Fruit fly (Drosophila melanogaster) whole organism: ENCODE data around the gene CG2147.

Experiments
- CG8478 ChIP-seq: fragments of >200 bp; optimal IDR thresholded peaks from 2 replicates; lab custom pipeline; 2018; ENCODE audit warnings: inconsistent platforms
- Dll ChIP-seq: fragments of >200 bp; optimal IDR thresholded peaks from 2 replicates; lab custom pipeline; 2017
- EcR ChIP-seq, 2 experiments: fragments of >200 bp; optimal IDR thresholded peaks; 2 replicates each; lab custom pipeline; 2017; ENCODE audit warnings: missing biosample characterization in 2 of 2, missing genetic modification characterization in 2 of 2, missing genetic modification reagents in 2 of 2
- pan ChIP-seq: fragments of >200 bp; optimal IDR thresholded peaks from 2 replicates; lab custom pipeline; 2017
- psq ChIP-seq: fragments of >200 bp; optimal IDR thresholded peaks from 2 replicates; lab custom pipeline; 2017
- usp ChIP-seq: fragments of >200 bp; optimal IDR thresholded peaks from 2 replicates; lab custom pipeline; 2017; ENCODE audit warnings: missing biosample characterization, missing genetic modification characterization, mixed read lengths

CG2147 gene

DNA sequence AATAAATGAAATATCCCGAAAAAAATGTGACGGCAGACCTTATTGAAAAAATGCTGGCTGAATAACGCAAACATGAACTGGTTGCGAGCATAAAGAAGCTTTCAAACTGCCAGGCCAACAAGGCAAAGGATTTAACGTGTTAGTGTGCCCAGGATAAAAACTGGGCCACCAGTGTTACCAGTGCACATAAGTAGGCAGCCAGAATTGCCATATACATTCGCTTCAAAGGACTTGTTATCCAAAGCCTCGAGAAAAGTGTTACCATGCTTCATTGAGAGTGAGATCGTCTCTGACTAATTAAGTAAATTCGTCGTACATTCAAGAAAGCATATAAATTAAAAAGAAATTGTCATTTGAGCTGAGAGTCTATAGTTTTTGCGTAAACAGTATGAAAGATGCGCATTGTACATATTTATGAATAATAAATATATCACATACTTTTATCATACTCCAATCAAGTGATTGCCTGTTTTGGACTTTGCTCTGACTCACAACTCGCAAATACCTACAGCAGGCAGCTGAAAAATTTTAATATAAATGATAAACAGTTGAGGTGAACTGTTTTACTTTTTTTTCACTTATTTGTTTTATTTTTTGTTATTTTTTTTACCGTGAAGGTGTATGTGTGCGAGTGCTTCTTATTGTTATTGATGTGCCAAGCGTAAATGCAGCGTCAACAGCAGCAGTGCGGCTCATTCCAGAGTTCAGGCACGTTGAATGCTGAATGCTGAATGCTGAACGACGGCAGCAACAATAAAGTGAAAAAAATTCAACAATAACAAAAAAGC, 9.0 kb upstream of the CG2147 start:
- TF ChIP-seq CG8478 (lab: Kevin White, UChicago) (no peak), psq (no peak), usp (GFP tag; lab: Kevin White, UChicago) (no peak), EcR (GFP tag; optimal IDR thresholded peaks at IDR 0.05; lab: Kevin White, UChicago) (no peak), pan (no peak)

DNA sequence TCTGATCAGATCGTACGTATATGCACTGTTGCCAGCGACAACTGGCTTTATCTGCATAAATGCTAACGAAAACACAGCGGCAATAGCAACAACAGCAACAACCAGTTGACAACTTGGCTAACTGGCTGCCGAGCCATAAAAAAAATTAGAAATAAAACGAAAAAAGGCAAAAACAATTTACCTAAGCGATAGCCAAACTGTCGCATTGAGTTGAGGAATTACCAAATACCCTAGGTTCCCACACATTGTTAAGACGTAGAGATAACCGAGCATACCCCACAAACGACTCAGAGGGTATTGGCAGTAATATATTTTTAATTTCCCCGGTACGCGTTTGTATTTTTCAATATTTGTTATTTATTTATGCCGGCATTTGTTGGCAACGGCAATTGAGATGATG, 7.3 kb upstream of the CG2147 start:
- TF ChIP-seq usp (GFP tag; lab: Kevin White, UChicago) (no peak), CG8478 (lab: Kevin White, UChicago) (no peak), EcR (GFP tag; optimal IDR thresholded peaks at IDR 0.05; lab: Kevin White, UChicago) (no peak), psq (no peak)

DNA sequence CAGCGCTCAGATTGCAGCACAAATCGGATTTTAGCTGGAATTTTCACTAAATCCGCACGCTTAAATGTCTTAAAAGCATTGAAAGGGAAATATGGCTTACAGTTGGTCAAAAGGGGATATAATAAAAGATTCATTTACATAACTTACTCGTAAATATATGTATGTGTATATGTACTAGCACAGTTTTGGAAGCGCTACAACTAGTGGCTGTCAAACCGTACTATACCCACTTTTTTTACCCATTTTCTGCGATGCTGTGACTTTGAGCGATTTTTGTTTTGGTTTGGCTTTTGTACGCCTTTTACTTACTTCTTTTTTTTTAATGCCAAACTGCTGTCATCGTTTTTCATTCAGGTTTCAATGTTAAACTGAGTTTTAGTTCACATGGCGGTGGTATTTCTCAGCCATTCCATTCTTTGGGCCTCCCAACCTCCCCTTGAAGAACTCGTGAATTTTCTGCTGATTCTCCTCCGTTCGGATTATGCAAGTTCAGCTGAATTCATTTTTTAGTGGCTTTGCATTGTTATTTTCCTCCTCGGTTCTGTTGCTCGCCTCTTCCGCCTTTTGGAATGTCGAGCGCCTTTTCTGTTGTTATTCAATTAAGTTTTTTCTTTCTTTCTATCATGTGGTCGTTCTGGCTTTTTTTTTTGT, 6.4 kb upstream of the CG2147 start:
- no peak for TF ChIP-seq usp (GFP tag; lab: Kevin White, UChicago)
- no peak for TF ChIP-seq psq
- TF ChIP-seq Dll (lab: Kevin White, UChicago), result no peak
- TF ChIP-seq EcR (GFP tag; optimal IDR thresholded peaks at IDR 0.05; lab: Kevin White, UChicago), result no peak
- TF ChIP-seq pan, result no peak
- TF ChIP-seq CG8478 (lab: Kevin White, UChicago), result no peak

DNA sequence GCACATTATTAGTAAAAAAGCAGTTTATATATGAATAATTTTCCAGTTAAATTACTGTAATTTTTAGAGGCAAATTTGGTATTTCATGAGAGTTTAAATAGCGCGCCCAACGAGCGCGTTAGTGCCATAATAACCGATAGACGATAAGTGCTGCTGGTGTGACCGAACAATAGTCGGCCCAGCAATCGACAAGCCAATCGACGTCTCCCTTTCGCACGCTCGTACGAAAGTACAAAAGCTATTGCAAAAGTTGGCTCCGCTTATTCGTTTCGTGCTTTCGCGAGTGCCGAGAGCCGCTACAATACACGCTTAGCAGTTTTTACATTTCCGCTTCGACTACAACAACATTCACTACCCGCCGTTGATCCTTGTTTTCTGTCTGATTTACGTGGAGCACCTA, 1.8 kb downstream of the CG2147 start, which contains the start of gene Trxr1:
Gene Trxr1 (plus strand): TSS at position 231 of the 400 bp plus-strand sequence.
- TF ChIP-seq psq, result no peak
- no peak for TF ChIP-seq CG8478 (lab: Kevin White, UChicago)
- no peak for TF ChIP-seq Dll (lab: Kevin White, UChicago)
- no peak for TF ChIP-seq EcR (GFP tag; optimal IDR thresholded peaks at IDR 0.05; lab: Kevin White, UChicago)
- no peak for TF ChIP-seq pan
- TF ChIP-seq usp (GFP tag; lab: Kevin White, UChicago), result no peak

DNA sequence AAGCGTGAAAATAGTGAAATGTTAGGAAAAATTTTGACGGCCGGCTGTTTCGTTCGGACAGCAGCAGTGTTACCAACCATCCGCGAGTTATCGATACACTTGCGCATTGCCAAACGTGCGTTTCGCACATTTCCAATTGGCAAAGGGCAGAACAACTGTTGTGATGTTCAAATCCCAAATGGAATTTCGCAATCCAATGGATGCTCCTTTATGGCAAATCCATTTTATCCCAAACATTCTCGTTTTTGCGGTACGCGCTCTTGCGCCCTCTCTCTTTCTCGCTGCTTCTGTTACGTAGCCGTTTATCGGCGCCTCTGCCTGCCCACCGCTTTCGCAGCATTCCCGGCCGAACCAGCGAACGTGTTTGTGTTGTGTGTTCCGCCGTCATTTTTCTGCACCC, 2.8 kb downstream of the CG2147 start:
- TF ChIP-seq CG8478 (lab: Kevin White, UChicago) (no peak), EcR (GFP tag; optimal IDR thresholded peaks at IDR 0.05; lab: Kevin White, UChicago) (no peak), pan (no peak), psq (no peak), usp (GFP tag; lab: Kevin White, UChicago) (no peak), Dll (lab: Kevin White, UChicago) (no peak)

DNA sequence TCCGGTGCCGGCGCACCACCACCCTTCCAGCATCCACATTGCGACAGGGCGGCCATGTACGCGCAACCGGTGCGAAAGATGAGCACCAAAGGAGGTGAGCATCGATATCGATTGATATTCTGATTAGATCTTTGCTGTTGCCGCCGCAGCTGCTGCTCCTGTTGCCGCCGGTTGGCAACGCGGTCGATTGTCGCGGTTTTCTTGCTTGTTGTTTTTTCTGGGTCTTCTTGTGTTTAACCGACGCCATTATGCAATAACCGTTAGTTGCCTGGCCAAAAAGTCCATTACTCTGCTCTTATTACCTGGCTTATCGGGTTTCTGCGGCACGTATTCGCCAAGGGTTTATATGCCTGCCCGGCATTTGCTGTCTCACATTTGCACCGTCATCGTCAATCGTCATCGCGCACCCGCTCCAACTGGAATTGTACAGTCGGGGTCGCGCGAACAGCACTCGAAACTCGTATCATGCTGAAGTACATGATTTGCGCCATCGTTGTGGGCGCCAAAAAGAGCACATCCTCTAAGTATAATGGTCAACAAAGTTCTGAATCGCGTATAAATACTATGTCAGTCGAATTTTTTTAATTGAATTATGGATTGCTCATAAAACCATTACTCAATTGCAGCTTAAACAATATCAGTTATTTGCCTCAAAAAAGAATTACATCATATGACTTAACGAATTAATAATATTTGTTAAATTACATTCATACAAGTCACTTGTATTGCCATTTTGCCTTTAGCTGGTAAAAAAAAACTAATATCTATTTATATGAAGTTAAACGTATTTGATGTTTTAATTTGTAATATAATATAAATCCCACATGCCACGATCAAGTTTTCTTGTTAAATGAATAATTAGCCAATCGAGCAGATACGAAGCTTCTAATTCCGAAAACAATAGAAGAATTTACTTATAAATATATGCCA, 3.7 kb downstream of the CG2147 start, which contains the start of gene sni:
Gene sni (minus strand): TSS at position 51 of the 930 bp plus-strand sequence.
- no peak for TF ChIP-seq CG8478 (lab: Kevin White, UChicago)
- no peak for TF ChIP-seq usp (GFP tag; lab: Kevin White, UChicago)
- no peak for TF ChIP-seq Dll (lab: Kevin White, UChicago)
- TF ChIP-seq EcR (GFP tag; optimal IDR thresholded peaks at IDR 0.05; lab: Kevin White, UChicago), result no peak
- TF ChIP-seq psq, result no peak
- TF ChIP-seq pan, result no peak

DNA sequence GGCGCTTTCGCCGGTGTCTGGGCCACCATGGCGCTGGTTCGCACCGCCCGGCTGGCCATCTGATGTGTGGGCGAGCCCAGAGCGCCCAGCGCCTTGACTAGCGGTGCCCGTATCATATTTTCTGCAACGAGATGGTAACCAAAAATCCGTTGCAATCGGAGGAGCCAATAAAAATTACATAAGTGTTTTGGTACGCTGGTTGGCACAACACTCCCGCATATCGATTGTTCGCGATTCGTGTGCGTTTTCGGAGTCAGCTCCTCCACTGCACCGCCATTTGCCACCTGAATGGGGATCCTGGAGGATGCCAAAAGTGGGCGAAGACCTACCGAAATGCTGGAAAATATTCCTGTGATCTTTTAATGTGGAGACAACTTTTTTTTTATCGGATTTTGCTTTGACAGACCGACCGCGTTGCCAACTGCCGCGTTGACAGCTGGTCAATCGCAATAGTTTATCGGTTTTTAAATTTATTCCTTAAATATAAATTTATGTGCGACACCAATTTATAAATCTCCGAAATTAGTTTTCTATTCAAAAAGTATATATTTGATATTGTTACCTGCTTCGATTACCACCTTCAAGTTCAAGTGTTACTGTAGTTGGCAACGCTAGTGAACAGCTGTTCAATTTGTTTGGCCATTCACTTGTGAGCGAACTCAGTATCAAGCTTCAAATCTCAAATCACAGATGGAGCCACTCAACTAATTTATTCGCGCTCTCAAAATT, 10.9 kb downstream of the CG2147 start, which contains the start of gene ND-75:
Gene ND-75 (minus strand): TSS at position 420 of the 729 bp plus-strand sequence.
- TF ChIP-seq psq (no peak), CG8478 (lab: Kevin White, UChicago) (no peak), EcR (GFP tag; optimal IDR thresholded peaks at IDR 0.05; lab: Kevin White, UChicago) (no peak), Dll (lab: Kevin White, UChicago) (no peak)

DNA sequence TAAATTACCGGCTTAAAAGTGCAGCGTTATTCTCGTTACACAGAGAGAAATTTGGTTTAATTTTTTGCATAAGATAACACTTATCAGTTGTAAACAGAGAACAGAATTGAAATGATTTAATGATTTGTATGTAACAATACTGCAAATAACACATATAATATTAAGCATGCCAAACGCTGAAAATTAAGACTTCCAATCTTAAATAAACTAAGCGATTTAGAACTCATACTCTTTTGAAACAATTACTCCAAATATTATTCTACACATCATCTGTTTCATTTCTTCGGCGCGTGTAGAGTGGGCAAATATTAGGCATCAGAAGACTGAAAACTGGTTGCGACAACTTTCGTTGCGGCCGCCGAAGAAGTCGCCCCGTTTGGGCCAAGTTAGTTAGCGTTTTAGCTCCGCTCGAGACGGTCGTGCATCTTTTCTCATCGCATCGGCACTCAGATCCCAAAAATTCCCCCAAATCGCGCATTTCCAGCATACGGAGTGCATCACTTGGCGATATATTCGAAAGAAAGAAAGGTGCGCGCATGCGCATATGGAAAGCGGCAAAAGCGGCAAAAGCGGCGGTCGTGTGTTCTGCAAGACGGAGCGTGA, 11.9 kb downstream of the CG2147 start, which contains the start of gene CG1632:
Gene CG1632 (plus strand): TSS at position 387 of the 603 bp plus-strand sequence.
- TF ChIP-seq Dll (lab: Kevin White, UChicago) (no peak), CG8478 (lab: Kevin White, UChicago) (no peak), psq (no peak), EcR (GFP tag; optimal IDR thresholded peaks at IDR 0.05; lab: Kevin White, UChicago) (no peak), pan (no peak), usp (GFP tag; lab: Kevin White, UChicago) (no peak)

DNA sequence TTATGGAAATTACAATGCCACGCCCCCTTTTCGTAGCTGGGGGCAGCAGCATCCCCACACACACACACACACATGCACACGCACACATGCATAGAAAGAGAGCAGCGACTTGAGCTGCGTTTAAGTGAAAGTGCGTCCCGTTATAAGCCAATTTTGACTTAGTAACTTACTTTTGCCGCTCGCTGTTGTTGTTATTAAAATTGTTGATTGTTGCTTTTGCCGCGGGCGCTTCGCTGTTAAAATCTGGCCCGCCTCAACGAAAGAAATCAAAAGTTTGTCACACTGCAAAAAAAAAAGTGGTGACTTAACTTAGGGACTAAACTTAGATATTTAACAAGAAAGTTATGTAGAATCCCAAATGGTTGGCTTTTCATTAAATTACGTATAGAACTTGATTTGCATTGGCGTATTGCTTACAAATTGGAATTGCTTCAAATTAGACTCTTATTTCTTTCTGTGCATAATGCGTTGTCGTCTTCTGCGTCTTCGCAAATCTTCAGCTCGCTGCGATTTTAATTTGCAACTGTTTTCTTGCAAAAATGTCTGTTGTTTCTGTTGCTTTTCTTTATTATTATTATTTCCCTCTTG, 14.3 kb downstream of the CG2147 start:
- no peak for TF ChIP-seq pan
- TF ChIP-seq EcR (GFP tag; optimal IDR thresholded peaks at IDR 0.05; lab: Kevin White, UChicago), result no peak
- no peak for TF ChIP-seq CG8478 (lab: Kevin White, UChicago)
- TF ChIP-seq psq, result no peak
- TF ChIP-seq Dll (lab: Kevin White, UChicago), result no peak
- TF ChIP-seq usp (GFP tag; lab: Kevin White, UChicago), result no peak

DNA sequence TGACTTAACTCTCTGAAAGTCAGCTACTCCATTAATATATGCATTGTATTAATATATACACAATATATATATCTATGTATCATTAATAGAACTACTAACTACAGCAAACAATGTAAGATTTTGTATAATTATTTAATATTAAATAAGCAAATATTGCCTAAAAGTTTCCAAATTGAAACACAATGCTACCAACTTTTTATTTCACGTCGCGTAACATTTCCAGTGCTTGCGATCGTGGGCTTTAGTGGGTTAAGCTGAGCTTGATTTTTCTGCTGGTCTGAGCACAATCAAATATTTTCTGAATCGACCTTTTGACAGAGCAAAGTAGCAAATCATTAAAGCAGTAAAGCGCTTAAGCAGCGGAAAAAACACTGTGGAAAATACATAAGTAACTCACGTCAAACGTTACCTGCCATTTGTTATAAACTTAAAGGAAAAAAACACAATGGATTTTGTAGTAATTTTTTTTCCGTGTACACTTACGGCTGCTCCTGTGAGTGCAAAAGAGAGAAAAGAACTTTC, 17.9 kb downstream of the CG2147 start:
- TF ChIP-seq Dll (lab: Kevin White, UChicago) (no peak), psq (no peak), pan (no peak), usp (GFP tag; lab: Kevin White, UChicago) (no peak), EcR (GFP tag; optimal IDR thresholded peaks at IDR 0.05; lab: Kevin White, UChicago) (no peak), CG8478 (lab: Kevin White, UChicago) (no peak)
